Worm (Caenorhabditis elegans): ENCODE results near the gene zip-11.

DNA sequence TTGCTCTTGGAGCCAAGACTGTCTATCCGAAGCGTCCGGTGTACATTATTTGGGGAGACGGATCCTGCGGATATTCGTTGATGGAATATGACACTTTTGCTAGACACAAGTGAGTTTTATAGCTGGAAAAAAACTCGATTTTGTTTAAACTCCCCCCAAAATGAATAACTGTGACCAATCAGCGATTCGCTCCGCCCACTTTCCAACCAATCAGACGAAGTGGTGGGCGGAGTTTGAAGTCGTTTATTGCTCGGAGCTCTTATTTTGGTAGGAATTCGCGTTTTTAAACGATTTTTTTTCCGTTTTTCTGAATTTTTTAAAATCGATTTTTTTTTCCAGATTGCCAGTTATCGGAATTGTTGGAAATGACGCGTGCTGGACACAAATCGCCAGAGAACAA, 49.3 kb upstream of the zip-11 start:
- TF ChIP-seq him-1 (tag; optimal IDR thresholded peaks at IDR 0.05) (no peak), dao-5 (tag; optimal IDR thresholded peaks at IDR 0.05) (no peak)

All from whole organism, L4/young adult.